Fruit fly (Drosophila melanogaster) whole organism, embryonic: ENCODE data around the gene CG31463.

ENCODE experiments used
- Adf1 ChIP-seq: fragments of 200-800 bp; sonication (Bioruptor generic); IDR thresholded peaks from 2 replicates; pipeline ENCODE4 v1.3.6; 2022; ENCODE audit warnings: missing biosample characterization, missing genetic modification characterization
- B-H2 ChIP-seq: fragments of 200-800 bp; sonication (Bioruptor generic); optimal IDR thresholded peaks from 2 replicates; lab custom pipeline; 2018; ENCODE audit warnings: missing biosample characterization, mild to moderate bottlenecking, missing genetic modification characterization
- CG10209 ChIP-seq: fragments of 200-800 bp; sonication (Bioruptor generic); optimal IDR thresholded peaks from 3 replicates; lab custom pipeline; 2017; ENCODE audit warnings: missing biosample characterization, mild to moderate bottlenecking, missing genetic modification characterization, missing genetic modification reagents
- CG11398 ChIP-seq: fragments of 200-800 bp; sonication (Bioruptor generic); optimal IDR thresholded peaks from 2 replicates; lab custom pipeline; 2016; ENCODE audit warnings: missing biosample characterization, missing genetic modification characterization
- CG12219 ChIP-seq: fragments of 200-800 bp; sonication (Bioruptor generic); optimal IDR thresholded peaks from 3 replicates; lab custom pipeline; 2018; ENCODE audit warnings: missing biosample characterization, mild to moderate bottlenecking, missing genetic modification characterization
- CG12391 ChIP-seq: fragments of 200-800 bp; sonication (Bioruptor generic); optimal IDR thresholded peaks from 3 replicates; lab custom pipeline; 2018; ENCODE audit warnings: missing biosample characterization, mild to moderate bottlenecking, missing genetic modification characterization, moderate library complexity
- CG15011 ChIP-seq: fragments of 200-800 bp; sonication (Bioruptor generic); optimal IDR thresholded peaks from 3 replicates; lab custom pipeline; 2018; ENCODE audit warnings: missing biosample characterization, mild to moderate bottlenecking, missing genetic modification characterization
- CG1602 ChIP-seq: fragments of 200-800 bp; sonication (Bioruptor generic); optimal IDR thresholded peaks from 3 replicates; lab custom pipeline; 2016; ENCODE audit warnings: missing biosample characterization, missing genetic modification characterization
- CG17328 ChIP-seq: fragments of 200-800 bp; sonication (Bioruptor generic); IDR thresholded peaks from 2 replicates; pipeline ENCODE4 v1.3.6; 2022; ENCODE audit warnings: missing biosample characterization, missing genetic modification characterization
- CG17359 ChIP-seq: fragments of 200-800 bp; sonication (Bioruptor generic); optimal IDR thresholded peaks from 3 replicates; lab custom pipeline; 2018; ENCODE audit warnings: missing biosample characterization, mild to moderate bottlenecking, missing genetic modification characterization, moderate library complexity
- CG17912 ChIP-seq: fragments of 200-800 bp; sonication (Bioruptor generic); optimal IDR thresholded peaks from 2 replicates; lab custom pipeline; 2018; ENCODE audit warnings: missing biosample characterization, mild to moderate bottlenecking, missing genetic modification characterization
- CG4360 ChIP-seq: fragments of 200-800 bp; sonication (Bioruptor generic); IDR thresholded peaks from 2 replicates; pipeline ENCODE4 v1.3.6; 2022; ENCODE audit warnings: missing biosample characterization, missing genetic modification characterization
- CG43689 ChIP-seq: fragments of 200-800 bp; sonication (Bioruptor generic); IDR thresholded peaks from 2 replicates; pipeline ENCODE4 v1.3.6; 2022; ENCODE audit warnings: missing biosample characterization, missing genetic modification characterization
- CG6654 ChIP-seq: fragments of 200-800 bp; sonication (Bioruptor generic); optimal IDR thresholded peaks from 2 replicates; lab custom pipeline; 2017; ENCODE audit warnings: missing biosample characterization, mild to moderate bottlenecking, missing genetic modification characterization
- CG7556 ChIP-seq: fragments of 200-800 bp; sonication (Bioruptor generic); optimal IDR thresholded peaks from 2 replicates; lab custom pipeline; 2017; ENCODE audit warnings: missing biosample characterization, mild to moderate bottlenecking, missing genetic modification characterization
- CG9727 ChIP-seq: fragments of 200-800 bp; sonication (Bioruptor generic); optimal IDR thresholded peaks from 3 replicates; lab custom pipeline; 2017; ENCODE audit warnings: missing biosample characterization, mild to moderate bottlenecking, missing genetic modification characterization
- CG9932 ChIP-seq: fragments of 200-800 bp; sonication (Bioruptor generic); IDR thresholded peaks from 2 replicates; pipeline ENCODE4 v1.3.6; 2022; ENCODE audit warnings: missing biosample characterization, missing genetic modification characterization
- Dad ChIP-seq: fragments of 200-800 bp; sonication (Bioruptor generic); optimal IDR thresholded peaks from 3 replicates; lab custom pipeline; 2016; ENCODE audit warnings: missing biosample characterization, missing genetic modification characterization
- Dbx ChIP-seq: fragments of 200-800 bp; sonication (Bioruptor generic); IDR thresholded peaks from 3 replicates; pipeline ENCODE4 v1.3.6; 2022; ENCODE audit warnings: missing biosample characterization, missing genetic modification characterization
- Hr3 ChIP-seq: fragments of 200-800 bp; sonication (Bioruptor generic); optimal IDR thresholded peaks from 3 replicates; lab custom pipeline; 2016; ENCODE audit warnings: missing biosample characterization, missing genetic modification characterization
- Kr ChIP-seq: fragments of 200-800 bp; sonication (Bioruptor generic); optimal IDR thresholded peaks from 2 replicates; lab custom pipeline; 2017; ENCODE audit warnings: missing biosample characterization, mild to moderate bottlenecking, missing genetic modification characterization
- Optix ChIP-seq: fragments of 200-800 bp; sonication (Bioruptor generic); IDR thresholded peaks from 3 replicates; pipeline ENCODE4 v1.3.6; 2022; ENCODE audit warnings: missing biosample characterization, missing genetic modification characterization
- Rfx ChIP-seq: fragments of 200-800 bp; sonication (Bioruptor generic); IDR thresholded peaks from 2 replicates; pipeline ENCODE4 v1.3.6; 2022; ENCODE audit warnings: missing biosample characterization, missing genetic modification characterization
- Scr ChIP-seq: fragments of 200-800 bp; sonication (Bioruptor generic); IDR thresholded peaks from 2 replicates; pipeline ENCODE4 v1.3.6; 2022; ENCODE audit warnings: missing biosample characterization, missing genetic modification characterization; ENCODE audit not compliant: partially characterized antibody
- Spps ChIP-seq: fragments of 200-800 bp; sonication (Bioruptor generic); optimal IDR thresholded peaks from 2 replicates; lab custom pipeline; 2018; ENCODE audit warnings: missing biosample characterization, mild to moderate bottlenecking, missing genetic modification characterization
- Taf1 ChIP-seq: fragments of 200-800 bp; sonication (Bioruptor generic); IDR thresholded peaks from 2 replicates; pipeline ENCODE4 v1.3.6; 2022; ENCODE audit warnings: missing biosample characterization, missing genetic modification characterization
- Xbp1 ChIP-seq: fragments of 200-800 bp; sonication (Bioruptor generic); optimal IDR thresholded peaks from 3 replicates; lab custom pipeline; 2016; ENCODE audit warnings: missing biosample characterization, mild to moderate bottlenecking, missing genetic modification characterization
- abd-A ChIP-seq: fragments of 200-800 bp; sonication (Bioruptor generic); optimal IDR thresholded peaks from 3 replicates; lab custom pipeline; 2019; ENCODE audit warnings: missing biosample characterization, mild to moderate bottlenecking, missing genetic modification characterization, moderate library complexity
- bbx ChIP-seq: fragments of 200-800 bp; sonication (Bioruptor generic); IDR thresholded peaks from 2 replicates; pipeline ENCODE4 v1.3.6; 2022; ENCODE audit warnings: missing biosample characterization, missing genetic modification characterization; ENCODE audit not compliant: partially characterized antibody
- bowl ChIP-seq: fragments of 200-800 bp; sonication (Bioruptor generic); IDR thresholded peaks from 2 replicates; pipeline ENCODE4 v1.3.6; 2022; ENCODE audit warnings: missing biosample characterization, missing genetic modification characterization
- crc ChIP-seq: fragments of 200-800 bp; sonication (Bioruptor generic); optimal IDR thresholded peaks from 2 replicates; lab custom pipeline; 2016; ENCODE audit warnings: missing biosample characterization, missing genetic modification characterization
- crp ChIP-seq, 2 experiments: fragments of 200-800 bp; sonication (Bioruptor generic); optimal IDR thresholded peaks; 2 replicates in 1 of 2; 3 replicates in 1 of 2; lab custom pipeline; 2017; ENCODE audit warnings: missing biosample characterization in 2 of 2, missing genetic modification characterization in 2 of 2, mild to moderate bottlenecking in 1 of 2, moderate library complexity in 1 of 2
- dmrt99B ChIP-seq: fragments of 200-800 bp; sonication (Bioruptor generic); optimal IDR thresholded peaks from 2 replicates; lab custom pipeline; 2018; ENCODE audit warnings: missing biosample characterization, mild to moderate bottlenecking, missing genetic modification characterization, moderate library complexity
- fd64A ChIP-seq: fragments of 200-800 bp; sonication (Bioruptor generic); optimal IDR thresholded peaks from 3 replicates; lab custom pipeline; 2018; ENCODE audit warnings: missing biosample characterization, mild to moderate bottlenecking, missing genetic modification characterization
- grn ChIP-seq: fragments of 200-800 bp; sonication (Bioruptor generic); optimal IDR thresholded peaks from 3 replicates; lab custom pipeline; 2017; ENCODE audit warnings: missing biosample characterization, missing genetic modification characterization
- her ChIP-seq: fragments of 200-800 bp; sonication (Bioruptor generic); optimal IDR thresholded peaks from 2 replicates; lab custom pipeline; 2016; ENCODE audit warnings: missing biosample characterization, missing genetic modification characterization
- ind ChIP-seq: fragments of 200-800 bp; sonication (Bioruptor generic); optimal IDR thresholded peaks from 3 replicates; lab custom pipeline; 2016; ENCODE audit warnings: missing biosample characterization, missing genetic modification characterization
- jing ChIP-seq: fragments of 200-800 bp; sonication (Bioruptor generic); optimal IDR thresholded peaks from 2 replicates; lab custom pipeline; 2018; ENCODE audit warnings: missing biosample characterization, mild to moderate bottlenecking, missing genetic modification characterization
- nerfin-2 ChIP-seq: fragments of 200-800 bp; sonication (Bioruptor generic); IDR thresholded peaks from 2 replicates; pipeline ENCODE4 v1.3.6; 2022; ENCODE audit warnings: missing biosample characterization, missing genetic modification characterization; ENCODE audit not compliant: partially characterized antibody
- oc ChIP-seq: fragments of 200-800 bp; sonication (Bioruptor generic); optimal IDR thresholded peaks from 2 replicates; lab custom pipeline; 2018; ENCODE audit warnings: missing biosample characterization, mild to moderate bottlenecking, missing genetic modification characterization, moderate library complexity
- scrt ChIP-seq: fragments of 200-800 bp; sonication (Bioruptor generic); optimal IDR thresholded peaks from 2 replicates; lab custom pipeline; 2018; ENCODE audit warnings: missing biosample characterization, mild to moderate bottlenecking, missing genetic modification characterization, moderate library complexity
- sens-2 ChIP-seq: fragments of 200-800 bp; sonication (Bioruptor generic); IDR thresholded peaks from 2 replicates; pipeline ENCODE4 v1.3.6; 2022; ENCODE audit warnings: missing biosample characterization, missing genetic modification characterization
- sna ChIP-seq: fragments of 200-800 bp; sonication (Bioruptor generic); IDR thresholded peaks from 2 replicates; pipeline ENCODE4 v1.3.6; 2022; ENCODE audit warnings: missing biosample characterization, missing genetic modification characterization; ENCODE audit not compliant: partially characterized antibody
- tll ChIP-seq, 2 experiments: fragments of 200-800 bp in 1 of 2; fragments of >200 bp in 1 of 2; sonication (Bioruptor generic) in 1 of 2; optimal IDR thresholded peaks; 2 replicates each; lab custom pipeline; 2017 to 2019; ENCODE audit warnings: missing biosample characterization in 2 of 2, missing genetic modification characterization in 2 of 2, mild to moderate bottlenecking in 1 of 2, moderate library complexity in 1 of 2
- tna ChIP-seq: fragments of 200-800 bp; sonication (Bioruptor generic); IDR thresholded peaks from 2 replicates; pipeline ENCODE4 v1.3.6; 2022; ENCODE audit warnings: missing biosample characterization, missing genetic modification characterization; ENCODE audit not compliant: partially characterized antibody
- usp ChIP-seq: fragments of >200 bp; optimal IDR thresholded peaks from 2 replicates; lab custom pipeline; 2017; ENCODE audit warnings: missing biosample characterization, missing genetic modification characterization
- vfl ChIP-seq: fragments of 200-800 bp; sonication (Bioruptor generic); optimal IDR thresholded peaks from 2 replicates; lab custom pipeline; 2016; ENCODE audit warnings: missing biosample characterization, missing genetic modification characterization
- wek ChIP-seq: fragments of 200-800 bp; sonication (Bioruptor generic); optimal IDR thresholded peaks from 3 replicates; lab custom pipeline; 2018; ENCODE audit warnings: missing biosample characterization, mild to moderate bottlenecking, missing genetic modification characterization, moderate library complexity

Gene CG31463

DNA sequence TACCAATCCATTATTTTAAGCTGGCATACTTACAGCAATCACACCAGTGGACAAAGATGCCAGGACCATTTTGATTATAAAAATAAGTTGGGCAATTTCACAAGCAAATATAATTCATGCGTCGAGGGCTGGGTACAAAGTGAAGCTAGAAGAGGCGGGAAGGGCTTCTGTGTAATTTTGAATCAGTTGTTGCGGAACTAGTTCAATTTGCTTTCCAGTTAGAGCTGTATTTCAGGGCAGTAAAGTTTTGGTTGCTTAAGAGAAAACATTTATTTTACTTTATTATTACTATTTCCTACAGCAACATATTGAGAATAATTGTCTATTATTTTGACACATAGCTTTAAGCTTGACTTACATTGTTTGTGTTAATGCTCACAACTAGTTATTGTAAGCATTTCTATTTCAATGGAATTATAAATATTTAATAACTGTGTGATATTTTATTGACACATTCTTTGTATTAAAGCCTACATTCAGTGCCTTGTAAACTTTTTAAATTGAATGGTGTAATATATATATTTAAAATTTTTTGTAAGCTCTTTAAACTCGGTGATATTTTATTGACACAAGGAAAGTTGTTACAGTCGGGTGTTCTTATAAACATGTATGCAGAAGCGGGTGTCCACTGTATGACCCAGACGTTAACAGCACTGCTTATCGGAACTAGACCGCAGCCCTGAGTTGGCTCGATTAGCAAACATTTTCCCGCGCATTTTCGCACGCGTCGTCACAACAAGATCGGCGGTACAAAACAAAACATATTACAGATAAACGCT, 27.6 kb upstream of the CG31463 start, which contains the start of the genes RPA1 and Mcm2 (continued):
- no peak for TF ChIP-seq Kr (GFP tag; lab: Kevin White, UChicago)
- TF ChIP-seq CG12219: peak; percentile 50
- no peak for TF ChIP-seq tll (GFP tag; optimal IDR thresholded peaks at IDR 0.05; lab: Kevin White, UChicago)
- TF ChIP-seq bowl (GFP tag; lab: Robert Waterston, UW): no peak
- TF ChIP-seq abd-A (tag; lab: Kevin White, UChicago): no peak
- TF ChIP-seq jing (GFP tag; lab: Kevin White, UChicago): no peak
- peak; percentile 55 for TF ChIP-seq scrt
- no peak for TF ChIP-seq her (GFP tag; lab: Kevin White, UChicago)
- peak; percentile 15; the same call in 1 of the 2 replicates for TF ChIP-seq Scr (GFP tag; lab: Robert Waterston, UW)
- peak; percentile 58; the same call in 1 of the 2 replicates for TF ChIP-seq Taf1 (GFP tag; lab: Robert Waterston, UW)
- no peak for TF ChIP-seq wek
- no peak for TF ChIP-seq CG11398 (GFP tag; lab: Kevin White, UChicago)
- TF ChIP-seq nerfin-2 (GFP tag; lab: Robert Waterston, UW): no peak
- TF ChIP-seq vfl (GFP tag; lab: Kevin White, UChicago): no peak
- TF ChIP-seq CG43689 (GFP tag; lab: Robert Waterston, UW): no peak
- no peak for TF ChIP-seq fd64A (GFP tag; lab: Kevin White, UChicago)
- TF ChIP-seq crp (GFP tag; optimal IDR thresholded peaks at IDR 0.05; lab: Kevin White, UChicago): peak in 1 of 2 experiments; percentile 42
- no peak for TF ChIP-seq crc (GFP tag; lab: Kevin White, UChicago)
- no peak for TF ChIP-seq dmrt99B (tag; lab: Kevin White, UChicago)
- no peak for TF ChIP-seq tna (GFP tag; lab: Robert Waterston, UW)
- no peak for TF ChIP-seq grn (GFP tag; lab: Kevin White, UChicago)
- peak; percentile 78 for TF ChIP-seq CG1602 (GFP tag; lab: Kevin White, UChicago)
- TF ChIP-seq Hr3 (GFP tag; lab: Kevin White, UChicago): peak; percentile 89
- TF ChIP-seq CG7556: peak; percentile 75
- TF ChIP-seq Optix (GFP tag; lab: Robert Waterston, UW): no peak; the same call in 2 of the 3 replicates
- no peak for TF ChIP-seq Dad (GFP tag; lab: Kevin White, UChicago)
- peak; percentile 40 for TF ChIP-seq CG6654 (GFP tag; lab: Kevin White, UChicago)
- no peak for TF ChIP-seq CG15011 (GFP tag; lab: Kevin White, UChicago)
- peak; percentile 76 for TF ChIP-seq CG10209 (GFP tag; lab: Kevin White, UChicago)
- peak; percentile 39; the same call in 1 of the 2 replicates for TF ChIP-seq bbx (GFP tag; lab: Robert Waterston, UW)
- peak; percentile 82 for TF ChIP-seq CG9727 (GFP tag; lab: Kevin White, UChicago)
- TF ChIP-seq CG12391 (tag; lab: Kevin White, UChicago): peak; percentile 81
- peak; percentile 88 for TF ChIP-seq Xbp1 (GFP tag; lab: Kevin White, UChicago)
- TF ChIP-seq Spps (tag; lab: Kevin White, UChicago): peak; percentile 41
- no peak; the same call in none of the 2 replicates for TF ChIP-seq Adf1 (GFP tag; lab: Robert Waterston, UW)
- TF ChIP-seq CG17912 (GFP tag; lab: Kevin White, UChicago): no peak
- TF ChIP-seq Rfx: peak; percentile 91
- TF ChIP-seq Dbx (GFP tag; lab: Robert Waterston, UW): peak; percentile 79
- TF ChIP-seq sens-2: peak; percentile 56; the same call in 1 of the 2 replicates
- TF ChIP-seq CG4360 (GFP tag; lab: Robert Waterston, UW): peak; percentile 14; the same call in 1 of the 2 replicates
- peak; percentile 40 for TF ChIP-seq oc (tag; lab: Kevin White, UChicago)
- TF ChIP-seq sna (GFP tag; lab: Robert Waterston, UW): no peak
- peak; percentile 41 for TF ChIP-seq CG17328 (GFP tag; lab: Robert Waterston, UW)
- TF ChIP-seq B-H2 (GFP tag; lab: Kevin White, UChicago): peak; percentile 68
- TF ChIP-seq CG9932: peak; percentile 93
- TF ChIP-seq usp (GFP tag; lab: Kevin White, UChicago): no peak
- TF ChIP-seq CG17359 (tag; lab: Kevin White, UChicago): peak; percentile 63
- peak; percentile 87 for TF ChIP-seq ind (GFP tag; lab: Kevin White, UChicago)
